Worm (Caenorhabditis elegans) whole organism, L4 larva: ENCODE measurements around the gene nyn-1.

Experiments
- F10B5.3 ChIP-seq: sonication (generic microtip); optimal IDR thresholded peaks from 2 replicates; lab custom pipeline; 2016; ENCODE audit warnings: mild to moderate bottlenecking, missing genetic modification characterization, missing compliant biosample characterization
- F26F4.8 ChIP-seq: fragments of 200-800 bp; sonication (Bioruptor generic); conservative IDR thresholded peaks from 2 replicates; pipeline ENCODE4 v1.3.6; 2022; ENCODE audit warnings: missing genetic modification characterization, missing compliant biosample characterization
- F44E2.7 ChIP-seq: fragments of 200-800 bp; sonication (Bioruptor generic); IDR thresholded peaks from 2 replicates; pipeline ENCODE4 v2.1.2; 2022; ENCODE audit warnings: missing genetic modification characterization, missing compliant biosample characterization
- F49E8.2 ChIP-seq: sonication (generic microtip); optimal IDR thresholded peaks from 2 replicates; lab custom pipeline; 2016; ENCODE audit warnings: missing compliant biosample characterization, mild to moderate bottlenecking, missing genetic modification characterization, borderline replicate concordance
- aha-1 ChIP-seq: fragments of 150-350 bp; peaks from one replicate; lab custom pipeline; 2014; ENCODE audit warnings: missing biosample characterization, missing genetic modification characterization
- aly-2 ChIP-seq: sonication (generic microtip); optimal IDR thresholded peaks from 2 replicates; lab custom pipeline; 2018; ENCODE audit warnings: missing biosample characterization, missing genetic modification characterization
- arid-1 ChIP-seq: fragments of 200-800 bp; sonication (Bioruptor generic); conservative IDR thresholded peaks from 2 replicates; pipeline ENCODE4 v1.3.6; 2022; ENCODE audit warnings: missing genetic modification reagents, missing genetic modification characterization, missing compliant biosample characterization
- attf-4 ChIP-seq: sonication (generic microtip); optimal IDR thresholded peaks from 3 replicates; lab custom pipeline; 2017; ENCODE audit warnings: missing biosample characterization, missing genetic modification characterization
- ceh-20 ChIP-seq: fragments of 200-800 bp; sonication (Bioruptor generic); IDR thresholded peaks from 2 replicates; pipeline ENCODE4 v1.3.6; 2022; ENCODE audit warnings: missing genetic modification reagents, missing genetic modification characterization, missing compliant biosample characterization
- ceh-28 ChIP-seq: fragments of 150-350 bp; optimal IDR thresholded peaks from 2 replicates; lab custom pipeline; 2014; ENCODE audit warnings: missing biosample characterization, missing genetic modification reagents, missing genetic modification characterization
- ceh-44 ChIP-seq: fragments of 200-800 bp; sonication (Bioruptor generic); IDR thresholded peaks from 2 replicates; pipeline ENCODE4 v1.3.6; 2022; ENCODE audit warnings: missing genetic modification reagents, missing genetic modification characterization, missing compliant biosample characterization
- ces-1 ChIP-seq: fragments of 150-350 bp; sonication (generic microtip); optimal IDR thresholded peaks from 4 replicates; lab custom pipeline; 2014; ENCODE audit warnings: missing biosample characterization, missing genetic modification reagents, missing genetic modification characterization
- ctbp-1 ChIP-seq: fragments of 200-800 bp; sonication (Bioruptor generic); IDR thresholded peaks from 2 replicates; pipeline ENCODE4 v1.3.6; 2022; ENCODE audit warnings: missing genetic modification reagents, missing genetic modification characterization, missing compliant biosample characterization
- daf-16 ChIP-seq, 3 experiments: sonication (generic microtip); optimal IDR thresholded peaks; 2 replicates each; lab custom pipeline; 2016 to 2017; ENCODE audit warnings: missing genetic modification characterization in 3 of 3, missing genetic modification reagents in 3 of 3, mild to moderate bottlenecking in 2 of 3, missing compliant biosample characterization in 2 of 3, missing biosample characterization in 1 of 3, moderate library complexity in 1 of 3
- fkh-10 ChIP-seq: fragments of 150-350 bp; optimal IDR thresholded peaks from 2 replicates; lab custom pipeline; 2014; ENCODE audit warnings: missing biosample characterization, missing genetic modification reagents, missing genetic modification characterization
- hif-1 ChIP-seq, 2 experiments: sonication (generic microtip); optimal IDR thresholded peaks; 2 replicates each; lab custom pipeline; 2016 to 2017; ENCODE audit warnings: missing compliant biosample characterization in 2 of 2, missing genetic modification characterization in 2 of 2, missing genetic modification reagents in 2 of 2, missing genotype in 2 of 2, mild to moderate bottlenecking in 1 of 2
- hlh-11 ChIP-seq: fragments of 200-800 bp; sonication (Bioruptor generic); optimal IDR thresholded peaks from 2 replicates; lab custom pipeline; 2018; ENCODE audit warnings: mild to moderate bottlenecking, missing genetic modification characterization, missing compliant biosample characterization
- lin-39 ChIP-seq: fragments of 150-350 bp; optimal IDR thresholded peaks from 2 replicates; lab custom pipeline; 2014; ENCODE audit warnings: missing biosample characterization, missing genetic modification reagents, missing genetic modification characterization
- lsy-2 ChIP-seq, 2 experiments: fragments of 150-350 bp in 1 of 2; sonication (generic microtip) in 1 of 2; optimal IDR thresholded peaks; 2 replicates each; lab custom pipeline; 2014 to 2017; ENCODE audit warnings: missing biosample characterization in 2 of 2, missing genetic modification characterization in 2 of 2
- mdl-1 ChIP-seq, 2 experiments: fragments of 150-350 bp in 1 of 2; sonication (generic microtip) in 1 of 2; optimal IDR thresholded peaks; 2 replicates each; lab custom pipeline; 2014 to 2017; ENCODE audit warnings: missing biosample characterization in 2 of 2, missing genetic modification characterization in 2 of 2
- mep-1 ChIP-seq: fragments of 150-350 bp; sonication (generic microtip); optimal IDR thresholded peaks from 3 replicates; lab custom pipeline; 2014; ENCODE audit warnings: missing biosample characterization, missing genetic modification characterization
- mxl-3 ChIP-seq: fragments of 200-800 bp; sonication (Bioruptor generic); optimal IDR thresholded peaks from 2 replicates; lab custom pipeline; 2018; ENCODE audit warnings: mild to moderate bottlenecking, missing genetic modification characterization, missing compliant biosample characterization
- nhr-11 ChIP-seq: fragments of 150-350 bp; optimal IDR thresholded peaks from 2 replicates; lab custom pipeline; 2014; ENCODE audit warnings: missing biosample characterization, missing genetic modification characterization
- nhr-111 ChIP-seq: fragments of 200-800 bp; sonication (Bioruptor generic); optimal IDR thresholded peaks from 2 replicates; lab custom pipeline; 2018; ENCODE audit warnings: mild to moderate bottlenecking, missing genetic modification characterization, missing compliant biosample characterization
- nhr-25 ChIP-seq: sonication (generic microtip); optimal IDR thresholded peaks from 2 replicates; lab custom pipeline; 2017; ENCODE audit warnings: missing genetic modification characterization, mild to moderate bottlenecking, missing compliant biosample characterization, antibody characterized with exemption, moderate library complexity, borderline replicate concordance; ENCODE audit not compliant: insufficient read depth
- nhr-28 ChIP-seq: fragments of 150-350 bp; optimal IDR thresholded peaks from 2 replicates; lab custom pipeline; 2014; ENCODE audit warnings: missing biosample characterization, missing genetic modification characterization
- nhr-42 ChIP-seq: fragments of 200-800 bp; sonication (Bioruptor generic); IDR thresholded peaks from 2 replicates; pipeline ENCODE4 v1.3.6; 2022; ENCODE audit warnings: missing genetic modification characterization, missing compliant biosample characterization
- nhr-48 ChIP-seq: sonication (generic microtip); optimal IDR thresholded peaks from 2 replicates; lab custom pipeline; 2016; ENCODE audit warnings: mild to moderate bottlenecking, missing genetic modification characterization, missing compliant biosample characterization
- nhr-77 ChIP-seq: fragments of 150-350 bp; optimal IDR thresholded peaks from 2 replicates; lab custom pipeline; 2014; ENCODE audit warnings: missing biosample characterization, missing genetic modification characterization
- php-3 ChIP-seq: fragments of 200-800 bp; sonication (Bioruptor generic); IDR thresholded peaks from 2 replicates; pipeline ENCODE4 v1.3.6; 2022; ENCODE audit warnings: missing genetic modification reagents, missing genetic modification characterization, missing compliant biosample characterization
- pqm-1 ChIP-seq: sonication (generic microtip); optimal IDR thresholded peaks from 2 replicates; lab custom pipeline; 2017; ENCODE audit warnings: missing biosample characterization, missing genetic modification characterization
- rbr-2 ChIP-seq: sonication (generic microtip); optimal IDR thresholded peaks from 2 replicates; lab custom pipeline; 2016; ENCODE audit warnings: missing genotype, missing genetic modification characterization, missing compliant biosample characterization
- set-16 ChIP-seq: fragments of 200-800 bp; sonication (Bioruptor generic); IDR thresholded peaks from 2 replicates; pipeline ENCODE4 v1.3.6; 2022; ENCODE audit warnings: missing genetic modification reagents, missing genetic modification characterization, missing compliant biosample characterization
- spr-1 ChIP-seq: sonication (generic microtip); optimal IDR thresholded peaks from 2 replicates; lab custom pipeline; 2016; ENCODE audit warnings: mild to moderate bottlenecking, missing genetic modification characterization, missing compliant biosample characterization
- tag-97 ChIP-seq: fragments of 200-800 bp; sonication (Bioruptor generic); IDR thresholded peaks from 2 replicates; pipeline ENCODE4 v1.3.6; 2022; ENCODE audit warnings: missing genetic modification characterization, missing compliant biosample characterization
- tra-1 ChIP-seq: fragments of 200-800 bp; sonication (Bioruptor generic); IDR thresholded peaks from 2 replicates; pipeline ENCODE4 v1.3.6; 2022; ENCODE audit warnings: missing genetic modification reagents, missing genetic modification characterization, missing compliant biosample characterization
- unc-62 ChIP-seq, 3 experiments: fragments of 150-350 bp in 1 of 3; sonication (generic microtip); optimal IDR thresholded peaks in 2 of 3; peaks in 1 of 3; 1 replicate in 1 of 3; 2 replicates in 2 of 3; lab custom pipeline; 2014 to 2017; ENCODE audit warnings: missing biosample characterization in 3 of 3, missing genetic modification characterization in 3 of 3, missing genetic modification reagents in 3 of 3, missing genotype in 1 of 3
- vab-7 ChIP-seq: fragments of 200-800 bp; sonication (Bioruptor generic); IDR thresholded peaks from 2 replicates; pipeline ENCODE4 v1.3.6; 2022; ENCODE audit warnings: missing genetic modification reagents, missing genetic modification characterization, missing compliant biosample characterization
- zip-11 ChIP-seq: fragments of 200-800 bp; sonication (Bioruptor generic); IDR thresholded peaks from 2 replicates; pipeline ENCODE4 v1.3.6; 2022; ENCODE audit warnings: missing genetic modification characterization, missing compliant biosample characterization

nyn-1 gene

DNA sequence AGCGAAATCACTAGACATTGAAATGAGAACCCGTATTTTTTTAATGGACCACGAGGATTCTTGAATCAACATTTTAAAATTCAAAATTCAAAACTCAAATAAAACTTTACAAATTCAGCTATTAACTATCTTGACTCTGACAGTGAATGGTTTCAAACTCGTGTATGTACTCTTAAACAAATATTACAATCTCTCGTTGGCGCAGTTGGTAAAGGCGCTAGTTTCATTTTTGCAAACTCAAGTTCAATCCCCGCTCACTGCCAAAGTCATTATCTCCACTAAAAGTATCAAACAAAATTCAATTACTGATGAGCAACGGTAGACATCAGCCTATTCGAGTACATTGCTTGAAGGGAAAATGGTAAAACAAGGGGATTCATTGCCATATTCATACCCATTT, 14.7 kb upstream of the nyn-1 start (continued):
- TF ChIP-seq nhr-111 (GFP tag; lab: Kevin White, UChicago): no peak
- no peak for TF ChIP-seq hif-1 (tag; optimal IDR thresholded peaks at IDR 0.05; lab: Kevin White, UChicago)
- TF ChIP-seq attf-4: no peak
- TF ChIP-seq nhr-42 (GFP tag; lab: Robert Waterston, UW): no peak
- TF ChIP-seq ces-1: no peak
- no peak for TF ChIP-seq aly-2 (tag; lab: Kevin White, UChicago)
- no peak for TF ChIP-seq F26F4.8 (GFP tag; lab: Robert Waterston, UW)
- no peak for TF ChIP-seq tra-1 (GFP tag; lab: Robert Waterston, UW)
- TF ChIP-seq F49E8.2 (tag; lab: Kevin White, UChicago): no peak
- no peak for TF ChIP-seq mdl-1 (tag; optimal IDR thresholded peaks at IDR 0.05; lab: Kevin White, UChicago)
- no peak for TF ChIP-seq ceh-28 (tag; lab: Kevin White, UChicago)
- TF ChIP-seq spr-1 (tag; lab: Kevin White, UChicago): no peak
- no peak for TF ChIP-seq arid-1 (GFP tag; lab: Robert Waterston, UW)
- TF ChIP-seq tag-97 (GFP tag; lab: Robert Waterston, UW): no peak
- TF ChIP-seq nhr-77 (tag; lab: Kevin White, UChicago): no peak
- TF ChIP-seq zip-11 (GFP tag; lab: Robert Waterston, UW): no peak
- TF ChIP-seq fkh-10 (GFP tag; lab: Kevin White, UChicago): no peak
- TF ChIP-seq F10B5.3 (tag; lab: Kevin White, UChicago): no peak
- TF ChIP-seq nhr-48 (tag; lab: Kevin White, UChicago): no peak
- TF ChIP-seq F44E2.7 (GFP tag; lab: Robert Waterston, UW): 0 out of 2 replicates have a peak, but pooled peaks have one; percentile 58
- no peak for TF ChIP-seq php-3 (GFP tag; lab: Robert Waterston, UW)

DNA sequence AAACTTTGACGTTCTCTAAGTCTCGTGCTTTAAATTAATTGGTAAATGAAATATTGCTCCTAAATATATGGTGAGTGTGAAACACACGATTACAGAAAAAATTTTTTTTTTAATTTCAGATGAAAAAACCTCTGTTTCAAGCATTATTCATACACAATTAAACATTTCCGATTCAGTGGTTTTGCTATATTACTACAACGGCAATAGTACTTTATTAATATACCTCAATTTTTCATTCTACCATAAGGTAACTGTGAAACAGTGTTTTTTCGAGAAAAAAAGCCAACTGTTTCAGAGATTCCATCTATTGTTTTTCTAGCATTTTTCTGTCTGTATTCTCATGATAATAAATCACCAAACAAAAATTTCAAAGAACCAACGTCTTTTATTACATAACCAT, 14.0 kb upstream of the nyn-1 start:
- no peak for TF ChIP-seq nhr-25 (tag; lab: Kevin White, UChicago)
- TF ChIP-seq mep-1 (tag; lab: Kevin White, UChicago): peak; percentile 16
- peak; percentile 50 for TF ChIP-seq aha-1

DNA sequence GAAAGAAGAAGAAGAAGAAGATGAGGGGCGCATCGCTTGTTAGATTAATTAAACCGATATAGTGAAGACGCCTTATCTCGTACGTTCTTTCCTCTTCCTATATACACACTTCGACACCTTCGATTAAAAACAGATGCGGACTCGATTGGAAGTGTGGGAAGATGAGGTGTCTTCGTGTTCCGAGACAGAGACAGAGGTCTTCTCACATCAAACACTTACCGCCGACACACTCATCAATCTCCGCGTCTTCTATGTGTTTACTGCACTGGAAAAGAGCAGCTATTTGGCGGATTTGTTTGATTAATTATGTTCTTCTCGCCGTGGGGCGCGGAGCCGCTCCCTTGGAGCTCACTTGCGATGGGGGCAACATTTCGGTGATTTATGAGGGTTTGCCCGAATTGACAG, 12.6 kb upstream of the nyn-1 start:
- TF ChIP-seq php-3 (GFP tag; lab: Robert Waterston, UW): no peak
- peak; percentile 56 for TF ChIP-seq nhr-11 (tag; lab: Kevin White, UChicago)
- TF ChIP-seq unc-62 (GFP tag; optimal IDR thresholded peaks at IDR 0.05 in 1 of 2; lab: Kevin White, UChicago): peak in 1 of 2 experiments; percentile 97
- TF ChIP-seq unc-62 (tag; optimal IDR thresholded peaks at IDR 0.05; lab: Kevin White, UChicago): peak; percentile 1
- TF ChIP-seq nhr-25 (tag; lab: Kevin White, UChicago): no peak
- TF ChIP-seq ceh-20 (GFP tag; lab: Robert Waterston, UW): peak; percentile 94
- TF ChIP-seq vab-7 (GFP tag; lab: Robert Waterston, UW): 0 out of 2 replicates have a peak, but pooled peaks have one; percentile 13
- no peak for TF ChIP-seq nhr-28 (tag; lab: Kevin White, UChicago)
- TF ChIP-seq daf-16 (GFP tag; optimal IDR thresholded peaks at IDR 0.05; lab: Kevin White, UChicago): peak in 1 of 2 experiments; percentile 44
- TF ChIP-seq daf-16 (tag; optimal IDR thresholded peaks at IDR 0.05; lab: Kevin White, UChicago): no peak
- peak; percentile 72 for TF ChIP-seq lin-39 (tag; lab: Kevin White, UChicago)
- no peak for TF ChIP-seq set-16 (GFP tag; lab: Robert Waterston, UW)
- TF ChIP-seq ceh-44: no peak
- TF ChIP-seq rbr-2 (tag; lab: Kevin White, UChicago): peak; percentile 2
- peak in 1 of 2 experiments; percentile 21 for TF ChIP-seq lsy-2 (tag; optimal IDR thresholded peaks at IDR 0.05; lab: Kevin White, UChicago)
- TF ChIP-seq mep-1 (tag; lab: Kevin White, UChicago): peak; percentile 20
- TF ChIP-seq mxl-3 (GFP tag; lab: Kevin White, UChicago): no peak
- TF ChIP-seq tra-1 (GFP tag; lab: Robert Waterston, UW): peak; percentile 48; the same call in 1 of the 2 replicates
- TF ChIP-seq pqm-1: no peak
- TF ChIP-seq ctbp-1: no peak
- peak; percentile 18 for TF ChIP-seq hlh-11 (tag; lab: Kevin White, UChicago)
